Worm (Caenorhabditis elegans): ENCODE results near the gene F14H12.8.
"Not testable (repeated sequence)": the region's sequence is repeated elsewhere in the genome, so short reads cannot be mapped to it uniquely, and the experiment has no call there.

The F14H12.8 gene

DNA sequence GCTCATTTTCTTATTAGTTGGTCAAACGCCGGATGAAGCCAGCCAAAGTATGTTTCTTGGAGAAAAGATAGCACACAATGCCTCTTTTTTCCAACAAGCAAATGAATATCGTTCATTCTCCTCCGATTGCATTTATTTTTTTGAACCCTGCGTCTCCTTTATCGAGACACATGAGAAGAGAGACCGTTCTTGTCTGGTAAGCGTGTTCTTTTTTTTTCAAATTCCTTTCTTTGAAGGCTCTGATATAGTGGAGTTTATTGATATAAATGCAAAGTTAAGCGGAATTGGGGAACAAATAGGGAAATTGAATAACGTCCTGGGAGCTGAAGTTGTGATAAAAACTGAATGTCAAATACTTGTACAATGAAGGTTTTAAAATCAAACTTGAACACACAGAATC lies 2.3 kb downstream of the F14H12.8 start, which contains the start of gene F14H12.7:
F14H12.7 (minus strand) TSS at position 101 of the 400 bp plus-strand sequence.
- TF ChIP-seq scrt-1 (GFP tag; IDR thresholded peaks at IDR 0.05) (no peak), F13C5.2 (tag; optimal IDR thresholded peaks at IDR 0.05) (no peak), ceh-13 (GFP tag; optimal IDR thresholded peaks at IDR 0.05) (no peak), B0310.2 (tag; optimal IDR thresholded peaks at IDR 0.05) (no peak), ama-1 (optimal IDR thresholded peaks at IDR 0.05) (no peak), hmg-4 (GFP tag; optimal IDR thresholded peaks at IDR 0.05) (no peak), sea-1 (GFP tag; conservative IDR thresholded peaks at IDR 0.05) (no peak), tbx-11 (GFP tag; IDR thresholded peaks at IDR 0.05) (no peak), hmbx-1 (tag; optimal IDR thresholded peaks at IDR 0.05) (no peak), ceh-36 (tag; optimal IDR thresholded peaks at IDR 0.05) (no peak), hnd-1 (tag; optimal IDR thresholded peaks at IDR 0.05) (no peak), aly-1 (tag; optimal IDR thresholded peaks at IDR 0.05) (no peak), tra-4 (tag; optimal IDR thresholded peaks at IDR 0.05) (no peak), tbx-37 (GFP tag; conservative IDR thresholded peaks at IDR 0.05) (no peak), ets-7 (tag; optimal IDR thresholded peaks at IDR 0.05) (no peak), flt-1 (GFP tag; IDR thresholded peaks at IDR 0.05) (no peak), pes-1 (GFP tag; IDR thresholded peaks at IDR 0.05) (no peak)

DNA sequence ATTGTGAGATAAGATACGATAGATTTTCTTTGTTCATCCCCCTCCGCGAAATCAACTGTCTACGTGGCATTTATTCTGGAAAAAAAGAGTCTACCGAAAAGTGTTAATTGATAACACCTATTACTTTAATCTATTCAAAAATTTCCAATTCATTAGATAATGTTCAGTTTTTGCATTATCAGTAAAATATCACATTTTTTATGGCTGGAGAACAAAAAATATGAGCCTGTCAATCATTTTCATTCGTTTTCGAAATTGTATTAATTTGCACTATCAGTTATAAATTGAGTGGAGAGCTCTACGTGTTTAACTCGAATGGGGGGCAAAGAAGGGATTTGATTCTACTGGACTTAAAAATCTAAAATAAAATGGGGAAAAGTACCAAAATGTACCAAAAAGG lies 5.7 kb downstream of the F14H12.8 start:
- TF ChIP-seq hmg-4 (GFP tag; optimal IDR thresholded peaks at IDR 0.05) = no peak
- no peak for TF ChIP-seq sea-1 (GFP tag; conservative IDR thresholded peaks at IDR 0.05)
- TF ChIP-seq tbx-37 (GFP tag; conservative IDR thresholded peaks at IDR 0.05) = no peak
- TF ChIP-seq tra-4 (tag; optimal IDR thresholded peaks at IDR 0.05) = no peak
- no peak for TF ChIP-seq ama-1 (optimal IDR thresholded peaks at IDR 0.05)
- no peak for TF ChIP-seq B0310.2 (tag; optimal IDR thresholded peaks at IDR 0.05)
- TF ChIP-seq tbx-11 (GFP tag; IDR thresholded peaks at IDR 0.05) = no peak
- no peak for TF ChIP-seq hnd-1 (tag; optimal IDR thresholded peaks at IDR 0.05)
- TF ChIP-seq aly-1 (tag; optimal IDR thresholded peaks at IDR 0.05) = no peak
- TF ChIP-seq ceh-13 (GFP tag; optimal IDR thresholded peaks at IDR 0.05) = no peak
- TF ChIP-seq flt-1 (GFP tag; IDR thresholded peaks at IDR 0.05) = no peak
- no peak for TF ChIP-seq ets-7 (tag; optimal IDR thresholded peaks at IDR 0.05)
- no peak for TF ChIP-seq pes-1 (GFP tag; IDR thresholded peaks at IDR 0.05)
- no peak for TF ChIP-seq ceh-36 (tag; optimal IDR thresholded peaks at IDR 0.05)
- TF ChIP-seq F13C5.2 (tag; optimal IDR thresholded peaks at IDR 0.05) = no peak
- no peak for TF ChIP-seq scrt-1 (GFP tag; IDR thresholded peaks at IDR 0.05)
- no peak for TF ChIP-seq hmbx-1 (tag; optimal IDR thresholded peaks at IDR 0.05)

- TF ChIP-seq ceh-13 (GFP tag; optimal IDR thresholded peaks at IDR 0.05) (no peak), ceh-36 (tag; optimal IDR thresholded peaks at IDR 0.05) (no peak), scrt-1 (GFP tag; IDR thresholded peaks at IDR 0.05) (no peak), hnd-1 (tag; optimal IDR thresholded peaks at IDR 0.05) (no peak), F13C5.2 (tag; optimal IDR thresholded peaks at IDR 0.05) (no peak), hmg-4 (GFP tag; optimal IDR thresholded peaks at IDR 0.05) (no peak), ets-7 (tag; optimal IDR thresholded peaks at IDR 0.05) (no peak), flt-1 (GFP tag; IDR thresholded peaks at IDR 0.05) (no peak), tra-4 (tag; optimal IDR thresholded peaks at IDR 0.05) (no peak), tbx-11 (GFP tag; IDR thresholded peaks at IDR 0.05) (no peak), pes-1 (GFP tag; IDR thresholded peaks at IDR 0.05) (no peak), B0310.2 (tag; optimal IDR thresholded peaks at IDR 0.05) (no peak), tbx-37 (GFP tag; conservative IDR thresholded peaks at IDR 0.05) (no peak)
These were observed 7.3 kb downstream of the F14H12.8 start, which contains the start of gene F14H12.6 for ce11 chrX:4357467-4357866. Gene F14H12.6 (minus strand): TSS chrX:4357567.

ce11 chrX:4353318-4353717 lies 11.5 kb downstream of the F14H12.8 start, which contains the start of gene col-165:
Gene col-165 (plus strand): TSS chrX:4353618.
- TF ChIP-seq hmbx-1 (tag; optimal IDR thresholded peaks at IDR 0.05) = no peak
- TF ChIP-seq sea-1 (GFP tag; conservative IDR thresholded peaks at IDR 0.05) = no peak
- TF ChIP-seq tbx-11 (GFP tag; IDR thresholded peaks at IDR 0.05) = no peak
- TF ChIP-seq scrt-1 (GFP tag; IDR thresholded peaks at IDR 0.05) = no peak
- no peak for TF ChIP-seq ceh-13 (GFP tag; optimal IDR thresholded peaks at IDR 0.05)
- no peak for TF ChIP-seq ets-7 (tag; optimal IDR thresholded peaks at IDR 0.05)
- no peak for TF ChIP-seq tra-4 (tag; optimal IDR thresholded peaks at IDR 0.05)
- no peak for TF ChIP-seq pes-1 (GFP tag; IDR thresholded peaks at IDR 0.05)
- TF ChIP-seq hnd-1 (tag; optimal IDR thresholded peaks at IDR 0.05) = no peak
- no peak for TF ChIP-seq B0310.2 (tag; optimal IDR thresholded peaks at IDR 0.05)
- no peak for TF ChIP-seq flt-1 (GFP tag; IDR thresholded peaks at IDR 0.05)

- no peak for TF ChIP-seq ceh-36 (tag; optimal IDR thresholded peaks at IDR 0.05)
- TF ChIP-seq F13C5.2 (tag; optimal IDR thresholded peaks at IDR 0.05) = no peak
- no peak for TF ChIP-seq aly-1 (tag; optimal IDR thresholded peaks at IDR 0.05)
- no peak for TF ChIP-seq tbx-11 (GFP tag; IDR thresholded peaks at IDR 0.05)
These were observed 14.6 kb downstream of the F14H12.8 start, which contains the start of gene F14H12.2 for ce11 chrX:4350198-4350597. Gene F14H12.2 (plus strand): TSS chrX:4350498.

DNA sequence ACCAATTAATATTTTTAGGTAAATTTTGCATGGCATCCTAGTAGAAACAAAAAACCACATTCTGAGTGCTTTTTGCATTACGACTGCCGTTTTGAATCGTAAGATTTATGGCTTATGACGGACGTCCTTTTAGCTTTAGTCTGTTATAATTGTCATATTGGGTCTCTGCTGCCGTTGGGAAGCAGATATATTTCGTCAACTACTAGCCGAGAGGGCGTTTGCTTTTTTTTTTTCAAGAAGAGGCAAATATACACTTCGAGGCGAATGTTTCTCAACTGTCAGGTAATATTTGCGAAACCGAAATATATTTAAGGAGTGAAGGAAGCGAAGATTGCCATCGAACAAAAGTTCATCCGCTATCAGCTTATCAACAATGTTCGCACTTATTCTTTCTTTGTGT lies 20.9 kb downstream of the F14H12.8 start, which contains the start of gene F14H12.3:
F14H12.3 (plus strand) TSS at position 301 of the 400 bp plus-strand sequence.
- TF ChIP-seq ceh-36 (tag; optimal IDR thresholded peaks at IDR 0.05) (no peak), ets-7 (tag; optimal IDR thresholded peaks at IDR 0.05) (no peak), scrt-1 (GFP tag; IDR thresholded peaks at IDR 0.05) (0 out of 2 replicates have a peak, but pooled peaks have one; percentile 40), tra-4 (tag; optimal IDR thresholded peaks at IDR 0.05) (no peak), flt-1 (GFP tag; IDR thresholded peaks at IDR 0.05) (no peak)

DNA sequence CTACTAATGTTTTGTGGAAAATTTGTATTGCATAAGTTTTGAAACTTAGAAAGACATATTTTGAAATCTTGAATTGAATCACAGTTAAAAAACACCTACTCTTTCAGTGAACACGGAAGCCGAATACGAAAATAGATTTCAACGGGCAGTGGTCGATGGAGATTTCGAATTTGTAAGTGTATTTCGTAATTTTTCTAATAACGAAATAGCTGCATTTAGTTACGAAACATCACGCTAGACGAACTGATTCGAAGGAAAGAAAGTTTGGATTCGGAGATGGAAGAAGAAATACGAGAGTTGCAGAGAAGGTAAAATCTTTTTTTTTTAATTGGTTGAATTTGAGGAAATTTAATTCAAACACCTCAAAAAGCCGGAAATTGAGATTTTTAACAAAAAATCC lies 22.0 kb downstream of the F14H12.8 start:
- TF ChIP-seq flt-1 (GFP tag; IDR thresholded peaks at IDR 0.05) (no peak), aly-1 (tag; optimal IDR thresholded peaks at IDR 0.05) (no peak), scrt-1 (GFP tag; IDR thresholded peaks at IDR 0.05) (no peak), ama-1 (optimal IDR thresholded peaks at IDR 0.05) (no peak), F13C5.2 (tag; optimal IDR thresholded peaks at IDR 0.05) (no peak), tbx-11 (GFP tag; IDR thresholded peaks at IDR 0.05) (no peak), sea-1 (GFP tag; conservative IDR thresholded peaks at IDR 0.05) (no peak), B0310.2 (tag; optimal IDR thresholded peaks at IDR 0.05) (no peak), hmbx-1 (tag; optimal IDR thresholded peaks at IDR 0.05) (no peak)

- TF ChIP-seq aly-1 (tag; optimal IDR thresholded peaks at IDR 0.05); ceh-13 (GFP tag; optimal IDR thresholded peaks at IDR 0.05); hmg-4 (GFP tag; optimal IDR thresholded peaks at IDR 0.05): not testable (repeated sequence)
These were observed 25.4 kb downstream of the F14H12.8 start, which contains the start of gene cst-1 for ce11 chrX:4339332-4339731. Gene cst-1 (plus strand): TSS chrX:4339632.

All from whole organism, early embryonic.